Fruit fly (Drosophila melanogaster) whole organism, embryonic: Measurements from ENCODE around the gene Nle.

Experiments
- CG10321 ChIP-seq: fragments of 200-800 bp; sonication (Bioruptor generic); IDR thresholded peaks from 2 replicates; pipeline ENCODE4 v1.3.6; 2022; ENCODE audit warnings: missing biosample characterization, missing genetic modification characterization
- CG10543 ChIP-seq: fragments of 200-800 bp; sonication (Bioruptor generic); optimal IDR thresholded peaks from 3 replicates; lab custom pipeline; 2017; ENCODE audit warnings: missing biosample characterization, mild to moderate bottlenecking, missing genetic modification characterization, moderate library complexity
- CG12104 ChIP-seq: fragments of 200-800 bp; sonication (Bioruptor generic); optimal IDR thresholded peaks from 3 replicates; lab custom pipeline; 2016; ENCODE audit warnings: missing biosample characterization, missing genetic modification characterization
- CG12391 ChIP-seq: fragments of 200-800 bp; sonication (Bioruptor generic); optimal IDR thresholded peaks from 3 replicates; lab custom pipeline; 2018; ENCODE audit warnings: missing biosample characterization, mild to moderate bottlenecking, missing genetic modification characterization, moderate library complexity
- CG12942 ChIP-seq: fragments of 200-800 bp; sonication (Bioruptor generic); optimal IDR thresholded peaks from 3 replicates; lab custom pipeline; 2016; ENCODE audit warnings: missing biosample characterization, missing genetic modification characterization
- CG14050 ChIP-seq: fragments of 200-800 bp; sonication (Bioruptor generic); IDR thresholded peaks from 3 replicates; pipeline ENCODE4 v1.3.6; 2022; ENCODE audit warnings: missing biosample characterization, missing genetic modification characterization
- CG1529 ChIP-seq: fragments of 200-800 bp; sonication (Bioruptor generic); optimal IDR thresholded peaks from 3 replicates; lab custom pipeline; 2018; ENCODE audit warnings: missing biosample characterization, missing genetic modification characterization
- CG16863 ChIP-seq: fragments of 200-800 bp; sonication (Bioruptor generic); optimal IDR thresholded peaks from 3 replicates; lab custom pipeline; 2016; ENCODE audit warnings: missing biosample characterization, missing genetic modification characterization
- CG17568 ChIP-seq: fragments of 200-800 bp; sonication (Bioruptor generic); optimal IDR thresholded peaks from 2 replicates; lab custom pipeline; 2018; ENCODE audit warnings: missing biosample characterization, mild to moderate bottlenecking, missing genetic modification characterization, moderate library complexity
- CG17802 ChIP-seq: fragments of 200-800 bp; sonication (Bioruptor generic); optimal IDR thresholded peaks from 2 replicates; lab custom pipeline; 2018; ENCODE audit warnings: missing biosample characterization, mild to moderate bottlenecking, missing genetic modification characterization, moderate library complexity
- CG17912 ChIP-seq: fragments of 200-800 bp; sonication (Bioruptor generic); optimal IDR thresholded peaks from 2 replicates; lab custom pipeline; 2018; ENCODE audit warnings: missing biosample characterization, mild to moderate bottlenecking, missing genetic modification characterization
- CG1832 ChIP-seq: fragments of 200-800 bp; sonication (Bioruptor generic); optimal IDR thresholded peaks from 2 replicates; lab custom pipeline; 2017; ENCODE audit warnings: missing biosample characterization, mild to moderate bottlenecking, missing genetic modification characterization, inconsistent platforms
- CG2678 ChIP-seq: fragments of 200-800 bp; sonication (Bioruptor generic); optimal IDR thresholded peaks from 3 replicates; lab custom pipeline; 2019; ENCODE audit warnings: missing biosample characterization, mild to moderate bottlenecking, missing genetic modification characterization, moderate library complexity
- CG3847 ChIP-seq: fragments of 200-800 bp; sonication (Bioruptor generic); IDR thresholded peaks from 2 replicates; pipeline ENCODE4 v1.3.6; 2022; ENCODE audit warnings: missing biosample characterization, missing genetic modification characterization
- CG42726 ChIP-seq: fragments of 200-800 bp; sonication (Bioruptor generic); IDR thresholded peaks from 2 replicates; pipeline ENCODE4 v1.3.6; 2022; ENCODE audit warnings: missing biosample characterization, missing genetic modification characterization; ENCODE audit not compliant: partially characterized antibody
- CG4360 ChIP-seq: fragments of 200-800 bp; sonication (Bioruptor generic); IDR thresholded peaks from 2 replicates; pipeline ENCODE4 v1.3.6; 2022; ENCODE audit warnings: missing biosample characterization, missing genetic modification characterization
- CG4404 ChIP-seq: fragments of 200-800 bp; sonication (Bioruptor generic); IDR thresholded peaks from 2 replicates; pipeline ENCODE4 v1.3.6; 2022; ENCODE audit warnings: missing biosample characterization, missing genetic modification characterization
- CG4854 ChIP-seq: fragments of 200-800 bp; sonication (Bioruptor generic); optimal IDR thresholded peaks from 2 replicates; lab custom pipeline; 2016; ENCODE audit warnings: missing biosample characterization, missing genetic modification characterization, inconsistent platforms
- CG5953 ChIP-seq: fragments of 200-800 bp; sonication (Bioruptor generic); IDR thresholded peaks from 2 replicates; pipeline ENCODE4 v1.3.6; 2022; ENCODE audit warnings: missing biosample characterization, missing genetic modification characterization
- CG7745 ChIP-seq: fragments of 200-800 bp; sonication (Bioruptor generic); optimal IDR thresholded peaks from 2 replicates; lab custom pipeline; 2018; ENCODE audit warnings: missing biosample characterization, mild to moderate bottlenecking, missing genetic modification characterization, moderate library complexity
- CG7987 ChIP-seq: fragments of 200-800 bp; sonication (Bioruptor generic); optimal IDR thresholded peaks from 2 replicates; lab custom pipeline; 2018; ENCODE audit warnings: missing biosample characterization, mild to moderate bottlenecking, missing genetic modification characterization, moderate library complexity
- Dip2 ChIP-seq: fragments of 200-800 bp; sonication (Bioruptor generic); IDR thresholded peaks from 2 replicates; pipeline ENCODE4 v1.3.6; 2022; ENCODE audit warnings: missing biosample characterization, missing genetic modification characterization
- H2.0 ChIP-seq: fragments of 200-800 bp; sonication (Bioruptor generic); IDR thresholded peaks from 2 replicates; pipeline ENCODE4 v1.3.6; 2022; ENCODE audit warnings: missing biosample characterization, missing genetic modification characterization
- HLHmδ ChIP-seq: fragments of 200-800 bp; sonication (Bioruptor generic); optimal IDR thresholded peaks from 2 replicates; lab custom pipeline; 2018; ENCODE audit warnings: missing biosample characterization, mild to moderate bottlenecking, missing genetic modification characterization, moderate library complexity
- Lpt ChIP-seq: fragments of >200 bp; optimal IDR thresholded peaks from 2 replicates; lab custom pipeline; 2018; ENCODE audit warnings: missing biosample characterization, missing genetic modification characterization
- Mad ChIP-seq: fragments of 200-800 bp; sonication (Bioruptor generic); optimal IDR thresholded peaks from 2 replicates; lab custom pipeline; 2016; ENCODE audit warnings: missing biosample characterization, missing genetic modification characterization
- Meics ChIP-seq: fragments of 200-800 bp; sonication (Bioruptor generic); optimal IDR thresholded peaks from 2 replicates; lab custom pipeline; 2017; ENCODE audit warnings: missing biosample characterization, mild to moderate bottlenecking, missing genetic modification characterization
- Mes4 ChIP-seq: fragments of 200-800 bp; sonication (Bioruptor generic); optimal IDR thresholded peaks from 2 replicates; lab custom pipeline; 2016; ENCODE audit warnings: missing biosample characterization, missing genetic modification characterization
- Poxn ChIP-seq: fragments of 200-800 bp; sonication (Bioruptor generic); IDR thresholded peaks from 2 replicates; pipeline ENCODE4 v1.3.6; 2022; ENCODE audit warnings: missing biosample characterization, missing genetic modification characterization
- Ptx1 ChIP-seq: fragments of 200-800 bp; sonication (Bioruptor generic); IDR thresholded peaks from 2 replicates; pipeline ENCODE4 v1.3.6; 2022; ENCODE audit warnings: missing biosample characterization, missing genetic modification characterization
- Scr ChIP-seq: fragments of 200-800 bp; sonication (Bioruptor generic); IDR thresholded peaks from 2 replicates; pipeline ENCODE4 v1.3.6; 2022; ENCODE audit warnings: missing biosample characterization, missing genetic modification characterization; ENCODE audit not compliant: partially characterized antibody
- Xrp1 ChIP-seq: fragments of 200-800 bp; sonication (Bioruptor generic); IDR thresholded peaks from 2 replicates; pipeline ENCODE4 v1.3.6; 2022; ENCODE audit warnings: missing biosample characterization, missing genetic modification characterization
- YL-1 ChIP-seq: fragments of 200-800 bp; sonication (Bioruptor generic); optimal IDR thresholded peaks from 3 replicates; lab custom pipeline; 2017; ENCODE audit warnings: missing biosample characterization, mild to moderate bottlenecking, missing genetic modification characterization
- ap ChIP-seq: fragments of 200-800 bp; sonication (Bioruptor generic); IDR thresholded peaks from 2 replicates; pipeline ENCODE4 v1.3.6; 2022; ENCODE audit warnings: missing biosample characterization, missing genetic modification characterization
- ase ChIP-seq: fragments of 200-800 bp; sonication (Bioruptor generic); IDR thresholded peaks from 3 replicates; pipeline ENCODE4 v1.3.6; 2022; ENCODE audit warnings: missing biosample characterization, missing genetic modification characterization
- cato ChIP-seq: fragments of 200-800 bp; sonication (Bioruptor generic); optimal IDR thresholded peaks from 2 replicates; lab custom pipeline; 2016; ENCODE audit warnings: missing biosample characterization, missing genetic modification characterization, borderline replicate concordance
- crc ChIP-seq: fragments of 200-800 bp; sonication (Bioruptor generic); optimal IDR thresholded peaks from 2 replicates; lab custom pipeline; 2016; ENCODE audit warnings: missing biosample characterization, missing genetic modification characterization
- en ChIP-seq: fragments of 200-800 bp; sonication (Bioruptor generic); optimal IDR thresholded peaks from 2 replicates; lab custom pipeline; 2016; ENCODE audit warnings: missing biosample characterization, missing genetic modification characterization
- esg ChIP-seq: fragments of 200-800 bp; sonication (Bioruptor generic); conservative IDR thresholded peaks from 2 replicates; pipeline ENCODE4 v1.3.6; 2022; ENCODE audit warnings: missing biosample characterization, missing genetic modification characterization
- eyg ChIP-seq: fragments of 200-800 bp; sonication (Bioruptor generic); optimal IDR thresholded peaks from 3 replicates; lab custom pipeline; 2016; ENCODE audit warnings: missing biosample characterization, missing genetic modification characterization
- kni ChIP-seq: fragments of 200-800 bp; sonication (Bioruptor generic); optimal IDR thresholded peaks from 3 replicates; lab custom pipeline; 2017; ENCODE audit warnings: mild to moderate bottlenecking, missing biosample characterization, missing genetic modification reagents, missing genetic modification characterization
- lbe ChIP-seq: fragments of 200-800 bp; sonication (Bioruptor generic); optimal IDR thresholded peaks from 2 replicates; lab custom pipeline; 2016; ENCODE audit warnings: missing biosample characterization, mild to moderate bottlenecking, missing genetic modification characterization
- mirr ChIP-seq: fragments of 200-800 bp; sonication (Bioruptor generic); optimal IDR thresholded peaks from 3 replicates; lab custom pipeline; 2018; ENCODE audit warnings: missing biosample characterization, mild to moderate bottlenecking, missing genetic modification characterization
- pros ChIP-seq: fragments of 200-800 bp; sonication (Bioruptor generic); optimal IDR thresholded peaks from 3 replicates; lab custom pipeline; 2019; ENCODE audit warnings: missing biosample characterization, mild to moderate bottlenecking, missing genetic modification characterization, moderate library complexity
- schlank ChIP-seq: fragments of 200-800 bp; sonication (Bioruptor generic); optimal IDR thresholded peaks from 2 replicates; lab custom pipeline; 2018; ENCODE audit warnings: missing biosample characterization, mild to moderate bottlenecking, missing genetic modification characterization
- shn ChIP-seq: fragments of 200-800 bp; sonication (Bioruptor generic); optimal IDR thresholded peaks from 3 replicates; lab custom pipeline; 2016; ENCODE audit warnings: missing biosample characterization, missing genetic modification characterization
- slp2 ChIP-seq: fragments of 200-800 bp; sonication (Bioruptor generic); optimal IDR thresholded peaks from 2 replicates; lab custom pipeline; 2016; ENCODE audit warnings: missing biosample characterization, missing genetic modification characterization
- sob ChIP-seq: fragments of 200-800 bp; sonication (Bioruptor generic); IDR thresholded peaks from 2 replicates; pipeline ENCODE4 v1.3.6; 2022; ENCODE audit warnings: missing biosample characterization, missing genetic modification characterization
- tap ChIP-seq: fragments of 200-800 bp; optimal IDR thresholded peaks from 3 replicates; lab custom pipeline; 2019; ENCODE audit warnings: missing biosample characterization, mild to moderate bottlenecking, missing genetic modification characterization, moderate library complexity
- tx ChIP-seq: fragments of 200-800 bp; sonication (Bioruptor generic); optimal IDR thresholded peaks from 2 replicates; lab custom pipeline; 2016; ENCODE audit warnings: missing biosample characterization, missing genetic modification characterization

The Nle gene

dm6 chr2L:521940-522632 is 45.8 kb downstream of the Nle start (continued):
- no peak for TF ChIP-seq crc (GFP tag; lab: Kevin White, UChicago)
- TF ChIP-seq mirr (GFP tag; lab: Kevin White, UChicago), result peak; percentile 54
- TF ChIP-seq CG2678, result peak; percentile 87
- peak; percentile 60 for TF ChIP-seq CG17802 (tag; lab: Kevin White, UChicago)
- TF ChIP-seq CG7987 (GFP tag; lab: Kevin White, UChicago), result peak; percentile 60
- peak; percentile 70 for TF ChIP-seq Meics (GFP tag; lab: Kevin White, UChicago)
- TF ChIP-seq CG12104 (GFP tag; lab: Kevin White, UChicago), result no peak
- TF ChIP-seq eyg (GFP tag; lab: Kevin White, UChicago), result no peak
- TF ChIP-seq Lpt (GFP tag; lab: Kevin White, UChicago), result no peak
- no peak for TF ChIP-seq Dip2 (GFP tag; lab: Robert Waterston, UW)
- TF ChIP-seq ase (GFP tag; lab: Robert Waterston, UW), result peak; percentile 81
- peak; percentile 80 for TF ChIP-seq tap
- peak; percentile 86 for TF ChIP-seq Ptx1 (GFP tag; lab: Robert Waterston, UW)
- no peak for TF ChIP-seq schlank (tag; lab: Kevin White, UChicago)
- TF ChIP-seq CG10543, result no peak
- TF ChIP-seq sob, result peak; percentile 68
- TF ChIP-seq H2.0 (GFP tag; lab: Robert Waterston, UW), result peak; percentile 81
- peak; percentile 21; the same call in 1 of the 2 replicates for TF ChIP-seq CG10321
- TF ChIP-seq YL-1 (GFP tag; lab: Kevin White, UChicago), result peak; percentile 20
- TF ChIP-seq CG12391 (tag; lab: Kevin White, UChicago), result peak; percentile 84
- TF ChIP-seq HLHmδ (GFP tag; lab: Kevin White, UChicago), result no peak
- TF ChIP-seq CG4854 (GFP tag; lab: Kevin White, UChicago), result no peak
- TF ChIP-seq CG42726 (GFP tag; lab: Robert Waterston, UW), result no peak
- peak; percentile 43 for TF ChIP-seq Mes4 (GFP tag; lab: Kevin White, UChicago)
- peak; percentile 18 for TF ChIP-seq Mad (GFP tag; lab: Kevin White, UChicago)
- peak; percentile 92 for TF ChIP-seq Xrp1 (GFP tag; lab: Robert Waterston, UW)
- TF ChIP-seq CG12942 (GFP tag; lab: Kevin White, UChicago), result peak; percentile 60
- peak; percentile 59 for TF ChIP-seq CG1529 (GFP tag; lab: Kevin White, UChicago)
- TF ChIP-seq tx, result peak; percentile 18
- TF ChIP-seq CG3847 (GFP tag; lab: Robert Waterston, UW), result peak; percentile 31; the same call in 1 of the 2 replicates
- TF ChIP-seq pros (GFP tag; lab: Kevin White, UChicago), result peak; percentile 87
- TF ChIP-seq Scr (GFP tag; lab: Robert Waterston, UW), result no peak
- TF ChIP-seq en (GFP tag; lab: Kevin White, UChicago), result no peak
- peak; percentile 77 for TF ChIP-seq ap (GFP tag; lab: Robert Waterston, UW)
- TF ChIP-seq kni (GFP tag; lab: Kevin White, UChicago), result no peak
- peak; percentile 62 for TF ChIP-seq CG7745 (tag; lab: Kevin White, UChicago)
- TF ChIP-seq shn (GFP tag; lab: Kevin White, UChicago), result no peak
- TF ChIP-seq CG14050 (GFP tag; lab: Robert Waterston, UW), result peak; percentile 81
- TF ChIP-seq CG17912 (GFP tag; lab: Kevin White, UChicago), result no peak
- TF ChIP-seq slp2 (GFP tag; lab: Kevin White, UChicago), result peak; percentile 61
- peak; percentile 77 for TF ChIP-seq CG5953 (GFP tag; lab: Robert Waterston, UW)
- no peak for TF ChIP-seq lbe (GFP tag; lab: Kevin White, UChicago)
- TF ChIP-seq CG16863, result peak; percentile 65
- TF ChIP-seq esg (GFP tag; lab: Robert Waterston, UW), result peak; percentile 85
- TF ChIP-seq CG4404 (GFP tag; lab: Robert Waterston, UW), result peak; percentile 88
- no peak for TF ChIP-seq CG1832
- no peak for TF ChIP-seq Poxn (GFP tag; lab: Robert Waterston, UW)
- TF ChIP-seq cato (GFP tag; lab: Kevin White, UChicago), result peak; percentile 41
- peak; percentile 56; the same call in 1 of the 2 replicates for TF ChIP-seq CG4360 (GFP tag; lab: Robert Waterston, UW)
- peak; percentile 54 for TF ChIP-seq CG17568 (GFP tag; lab: Kevin White, UChicago)
